Fruit fly (Drosophila melanogaster): ENCODE measurements around the gene CG1523.
A peak's percentile ranks its signal among the peaks of the same experiment; 100 is the strongest.

dm6 chr3R:28811677-28812465 is 7.6 kb downstream of the CG1523 start, which contains the start of gene Prp39:
- no peak for TF ChIP-seq CG4318 (GFP tag; optimal IDR thresholded peaks at IDR 0.05)
- TF ChIP-seq cyc (GFP tag; optimal IDR thresholded peaks at IDR 0.05) = peak; percentile 5
- no peak for TF ChIP-seq Eip75B (GFP tag; optimal IDR thresholded peaks at IDR 0.05)
- peak; percentile 1 for TF ChIP-seq CG31627 (GFP tag; optimal IDR thresholded peaks at IDR 0.05)
- TF ChIP-seq OdsH (GFP tag; optimal IDR thresholded peaks at IDR 0.05) = no peak
- TF ChIP-seq dsx (GFP tag; optimal IDR thresholded peaks at IDR 0.05; ENCODE audit: poor library complexity, severe bottlenecking) = no peak
- no peak for TF ChIP-seq CG10669 (GFP tag; optimal IDR thresholded peaks at IDR 0.05)
- no peak for TF ChIP-seq CG6854 (GFP tag; optimal IDR thresholded peaks at IDR 0.05)

Data from whole organism, prepupa.